Worm (Caenorhabditis elegans): Measurements from ENCODE around the gene sma-2.

DNA sequence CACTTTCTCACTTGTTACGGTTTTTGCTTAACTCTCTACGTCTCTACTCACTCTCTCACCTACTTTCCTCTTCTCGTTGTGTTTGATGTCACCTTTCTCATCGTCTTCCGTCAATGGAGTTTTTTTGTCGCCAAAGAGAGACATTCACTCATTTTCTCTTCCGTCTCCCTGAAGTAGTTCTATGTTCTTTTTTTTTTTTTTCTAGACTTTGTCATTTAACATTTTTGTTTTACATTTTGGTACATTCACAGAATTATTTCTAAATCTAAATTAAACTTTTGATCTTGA lies 51.3 kb downstream of the sma-2 start:
- TF ChIP-seq ZK185.1 (tag; optimal IDR thresholded peaks at IDR 0.05; ENCODE audit: poor library complexity, severe bottlenecking) (no peak), aptf-3 (GFP tag; IDR thresholded peaks at IDR 0.05) (no peak), lin-40 (tag; optimal IDR thresholded peaks at IDR 0.05) (no peak), mes-4 (tag; optimal IDR thresholded peaks at IDR 0.05) (no peak), repo-1 (tag; optimal IDR thresholded peaks at IDR 0.05) (no peak), ama-1 (optimal IDR thresholded peaks at IDR 0.05) (no peak), ama-1 (GFP tag; optimal IDR thresholded peaks at IDR 0.05) (no peak), tbp1 (GFP tag; optimal IDR thresholded peaks at IDR 0.05) (no peak), hlh-12 (tag; optimal IDR thresholded peaks at IDR 0.05) (no peak), attf-5 (GFP tag; optimal IDR thresholded peaks at IDR 0.05) (no peak), hrde-1 (tag; optimal IDR thresholded peaks at IDR 0.05; ENCODE audit: borderline replicate concordance) (no peak), efl-1 (GFP tag; optimal IDR thresholded peaks at IDR 0.05) (no peak)

Data from whole organism, young adult.